Worm (Caenorhabditis elegans) whole organism, L4/young adult: ENCODE data around the gene F53A9.9.

Experiments used
- W03F9.2 ChIP-seq: fragments of 150-350 bp; optimal IDR thresholded peaks from 2 replicates; lab custom pipeline; 2014; ENCODE audit warnings: missing biosample characterization, missing genetic modification characterization
- him-1 ChIP-seq: sonication (generic microtip); optimal IDR thresholded peaks from 2 replicates; lab custom pipeline; 2016; ENCODE audit warnings: missing genotype, missing genetic modification reagents, missing genetic modification characterization, missing compliant biosample characterization

DNA sequence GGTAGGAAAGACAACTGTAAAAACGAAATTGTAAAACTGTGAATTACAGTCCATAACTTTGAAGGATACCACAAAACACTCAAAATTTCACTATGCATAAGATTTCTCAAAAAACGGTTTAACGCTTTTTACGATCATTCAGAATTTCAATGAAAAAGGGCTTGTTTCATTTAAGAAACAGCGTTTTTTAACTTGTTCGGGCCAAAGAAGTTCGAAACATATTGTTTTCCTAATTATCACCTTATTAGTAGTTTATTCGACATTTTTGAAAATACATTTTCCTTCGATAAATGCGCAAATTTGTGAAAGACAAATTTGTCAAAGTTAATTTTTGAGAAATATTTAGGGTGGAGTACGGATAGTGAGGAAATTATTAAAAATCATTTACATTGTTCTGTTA, 15.7 kb downstream of the F53A9.9 start:
- TF ChIP-seq him-1 (no peak), W03F9.2 (tag; lab: Kevin White, UChicago) (no peak)
